Worm (Caenorhabditis elegans): ENCODE data around the gene C50B6.9.
A peak's percentile ranks its signal among the peaks of the same experiment; 100 is the strongest.

C50B6.9 gene

DNA sequence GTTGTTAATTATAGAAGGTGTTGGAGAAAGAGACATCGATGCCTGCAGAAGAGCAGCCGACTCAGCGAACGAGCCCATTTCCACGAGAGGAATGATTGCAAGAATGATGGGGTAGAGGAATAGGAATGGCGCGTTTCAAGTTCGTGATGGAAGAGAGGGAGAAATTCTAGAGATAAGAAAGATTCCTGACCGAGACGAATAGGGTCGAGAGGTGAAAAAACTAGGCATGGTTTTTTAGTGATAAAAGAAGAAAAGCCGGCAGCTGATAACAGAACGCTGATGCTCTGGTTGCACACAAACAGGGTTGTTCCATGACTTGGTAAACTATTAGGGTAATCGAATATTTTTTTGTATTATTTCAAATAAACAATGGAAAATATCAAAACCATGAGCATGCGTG lies 36.7 kb downstream of the C50B6.9 start:
- TF ChIP-seq pha-4 (tag; optimal IDR thresholded peaks at IDR 0.05): no peak
- peak; percentile 61 for TF ChIP-seq elt-2 (tag; optimal IDR thresholded peaks at IDR 0.05)
- no peak for TF ChIP-seq pqm-1 (tag; optimal IDR thresholded peaks at IDR 0.05)
- no peak for TF ChIP-seq fkh-10 (GFP tag; optimal IDR thresholded peaks at IDR 0.05)

DNA sequence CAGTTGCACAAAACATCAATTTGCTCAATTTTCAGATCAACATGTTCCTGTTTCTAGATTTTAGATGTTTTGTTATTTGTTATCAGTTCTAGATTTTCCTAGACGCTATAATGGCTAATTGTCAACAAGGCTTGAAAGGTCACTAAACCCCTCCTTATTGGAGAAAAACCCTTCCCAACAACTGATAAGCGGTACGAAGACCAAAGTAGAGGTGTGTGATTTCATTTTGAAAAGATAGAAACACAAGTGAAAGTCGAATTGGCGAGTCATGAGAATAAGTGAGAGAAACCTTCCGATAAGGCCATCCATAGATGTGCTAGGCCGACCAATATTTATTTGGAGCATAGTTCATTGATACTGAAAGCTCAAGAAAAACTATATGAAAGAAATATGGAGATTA lies 37.5 kb downstream of the C50B6.9 start:
- TF ChIP-seq elt-2 (tag; optimal IDR thresholded peaks at IDR 0.05) (peak; percentile 48), pqm-1 (tag; optimal IDR thresholded peaks at IDR 0.05) (peak; percentile 26), ceh-30 (tag; optimal IDR thresholded peaks at IDR 0.05) (no peak), hlh-15 (tag; optimal IDR thresholded peaks at IDR 0.05) (no peak), ama-1 (optimal IDR thresholded peaks at IDR 0.05) (no peak)

DNA sequence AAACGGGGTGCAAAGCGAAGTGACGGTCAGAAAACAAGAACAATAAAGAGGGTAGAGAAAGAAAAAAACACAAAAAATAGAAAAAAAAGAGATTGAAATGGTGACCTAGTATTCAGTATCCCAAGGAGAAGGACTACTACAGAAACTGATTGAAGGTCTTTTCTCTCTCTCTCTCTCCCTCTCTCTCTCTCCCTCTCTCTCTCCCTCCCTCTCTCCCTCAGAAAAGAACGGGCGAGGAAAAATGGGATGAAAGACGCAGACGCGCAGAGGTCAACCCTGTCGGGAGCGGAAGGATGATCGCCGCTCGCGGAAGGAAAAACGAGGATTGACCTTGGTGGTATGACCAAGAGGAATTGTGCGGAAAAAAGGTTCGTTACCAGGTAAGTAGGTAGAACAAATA lies 38.4 kb downstream of the C50B6.9 start:
- TF ChIP-seq dve-1 (tag; optimal IDR thresholded peaks at IDR 0.05) (no peak), npax-4 (tag; optimal IDR thresholded peaks at IDR 0.05) (no peak), unc-55 (GFP tag; optimal IDR thresholded peaks at IDR 0.05) (peak; percentile 8), ceh-31 (tag; optimal IDR thresholded peaks at IDR 0.05) (peak; percentile 28)

DNA sequence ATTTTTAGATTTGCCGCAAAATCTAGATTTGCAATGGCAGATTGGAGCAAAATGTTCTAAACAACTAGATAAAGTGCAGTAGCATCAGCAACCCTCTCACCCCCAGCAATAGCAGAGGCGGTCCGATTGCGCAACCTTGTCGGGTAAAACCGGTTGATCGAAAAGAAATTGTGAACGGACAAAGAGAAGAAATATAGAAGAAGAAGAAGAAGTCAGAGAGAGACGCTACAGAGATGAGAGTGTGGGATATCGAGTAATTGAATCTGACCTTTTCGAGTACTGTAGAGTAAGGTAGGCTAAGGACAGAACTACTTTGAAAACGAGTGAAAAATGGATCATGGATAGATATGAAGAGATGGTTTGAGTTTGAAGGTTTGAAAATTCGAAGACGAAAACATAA lies 39.7 kb downstream of the C50B6.9 start:
- TF ChIP-seq che-1 (tag; optimal IDR thresholded peaks at IDR 0.05): no peak
- no peak for TF ChIP-seq ceh-14 (tag; optimal IDR thresholded peaks at IDR 0.05)
- no peak for TF ChIP-seq ceh-45 (GFP tag; IDR thresholded peaks at IDR 0.05)
- TF ChIP-seq C08G9.2 (tag; optimal IDR thresholded peaks at IDR 0.05): no peak
- no peak for TF ChIP-seq elt-4 (tag; optimal IDR thresholded peaks at IDR 0.05)
- TF ChIP-seq fkh-6 (tag; optimal IDR thresholded peaks at IDR 0.05): no peak

DNA sequence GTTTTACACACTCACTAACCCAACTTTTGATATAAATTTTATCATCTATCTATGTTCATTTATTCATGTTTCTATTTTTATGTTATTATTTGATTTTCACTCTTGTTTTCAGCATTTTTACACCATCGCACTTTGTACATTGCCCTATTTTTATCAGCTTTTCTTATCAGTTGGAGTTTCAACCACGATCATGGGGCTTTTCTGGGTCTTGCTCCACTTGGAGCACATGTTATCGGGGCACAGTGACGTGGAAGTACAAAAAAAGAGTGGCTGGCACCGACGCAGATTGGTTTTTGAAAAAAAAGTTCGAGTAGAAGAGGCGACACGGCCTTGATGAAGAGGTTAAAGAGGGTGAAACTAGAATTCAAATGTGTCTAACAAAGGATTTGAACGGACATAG lies 41.0 kb downstream of the C50B6.9 start:
- TF ChIP-seq elt-2 (tag; optimal IDR thresholded peaks at IDR 0.05): peak; percentile 81
- TF ChIP-seq ahr-1 (tag; optimal IDR thresholded peaks at IDR 0.05): no peak

DNA sequence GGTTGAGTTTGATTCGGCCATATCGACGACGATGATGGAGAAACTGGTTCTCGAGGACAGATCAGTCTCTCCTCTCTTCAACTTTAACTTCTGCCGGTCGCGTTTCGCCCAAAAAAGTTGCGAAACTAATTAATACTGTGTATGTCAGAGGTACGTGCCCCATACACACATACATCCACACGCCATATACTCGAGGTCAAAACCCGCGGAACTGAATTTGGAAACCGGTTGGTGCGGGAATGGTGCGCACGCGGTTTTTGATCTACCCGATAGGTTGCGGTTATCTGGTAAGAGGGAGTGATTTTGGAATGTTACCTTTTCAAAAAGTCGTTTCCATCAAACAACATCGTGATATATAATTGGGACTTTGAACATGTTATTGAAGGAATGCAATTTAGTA lies 44.0 kb downstream of the C50B6.9 start, which contains the start of gene ifbp-1:
Gene ifbp-1, minus strand, starts transcription at position 85 of the 400 bp plus-strand sequence.
- TF ChIP-seq pha-2 (tag; optimal IDR thresholded peaks at IDR 0.05) (no peak), tbx-7 (tag; optimal IDR thresholded peaks at IDR 0.05) (no peak), elt-4 (tag; optimal IDR thresholded peaks at IDR 0.05) (no peak), nhr-232 (tag; optimal IDR thresholded peaks at IDR 0.05) (no peak), T23F11.4 (GFP tag; optimal IDR thresholded peaks at IDR 0.05) (no peak), hlh-13 (GFP tag; optimal IDR thresholded peaks at IDR 0.05) (no peak), fkh-10 (GFP tag; optimal IDR thresholded peaks at IDR 0.05) (no peak), unc-55 (GFP tag; optimal IDR thresholded peaks at IDR 0.05) (no peak), ceh-31 (tag; optimal IDR thresholded peaks at IDR 0.05) (no peak), ref-2 (tag; optimal IDR thresholded peaks at IDR 0.05) (no peak), Y22D7AL.16 (tag; optimal IDR thresholded peaks at IDR 0.05) (no peak), pag-3 (tag; optimal IDR thresholded peaks at IDR 0.05; ENCODE audit: borderline replicate concordance) (no peak), unc-3 (GFP tag; conservative IDR thresholded peaks at IDR 0.05) (no peak), unc-3 (tag; optimal IDR thresholded peaks at IDR 0.05) (no peak), odd-2 (tag; optimal IDR thresholded peaks at IDR 0.05) (no peak), ahr-1 (tag; optimal IDR thresholded peaks at IDR 0.05) (no peak), pha-4 (tag; optimal IDR thresholded peaks at IDR 0.05) (no peak), sox-2 (GFP tag; IDR thresholded peaks at IDR 0.05) (no peak), pros-1 (tag; optimal IDR thresholded peaks at IDR 0.05) (no peak), hlh-6 (tag; optimal IDR thresholded peaks at IDR 0.05) (no peak), pax-1 (tag; optimal IDR thresholded peaks at IDR 0.05) (no peak)

Data from whole organism, late embryonic.